Worm (Caenorhabditis elegans) whole organism, midembryonic: ENCODE results near the gene T04F8.2.

Experiments
- cog-1 ChIP-seq: sonication (generic microtip); optimal IDR thresholded peaks from 2 replicates; lab custom pipeline; 2016; ENCODE audit warnings: missing genetic modification characterization, missing compliant biosample characterization
- tab-1 ChIP-seq: fragments of 200-800 bp; sonication (Bioruptor generic); IDR thresholded peaks from 2 replicates; pipeline ENCODE4 v1.3.6; 2022; ENCODE audit warnings: missing genetic modification characterization, missing compliant biosample characterization

DNA sequence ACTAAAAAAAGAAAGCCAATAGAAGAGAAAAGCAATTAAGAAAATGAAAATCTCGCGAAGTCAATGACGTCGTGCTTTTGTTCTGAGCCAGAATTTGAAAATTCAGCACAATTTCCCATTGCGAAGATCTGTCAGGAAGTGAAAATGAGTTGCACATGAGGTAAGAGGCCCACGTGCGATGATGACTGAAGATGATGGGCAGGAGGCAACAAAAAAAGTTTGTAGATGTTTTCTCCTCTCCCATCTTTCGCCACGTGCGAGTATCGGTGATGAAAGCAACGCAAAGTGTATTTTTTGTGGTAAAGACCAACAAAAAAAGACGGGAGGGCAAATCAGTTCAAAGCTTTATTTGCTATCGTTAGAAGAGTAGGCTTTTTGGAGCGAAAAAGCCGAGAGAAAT lies 5.7 kb upstream of the T04F8.2 start:
- TF ChIP-seq tab-1 (GFP tag; lab: Robert Waterston, UW): no peak
- TF ChIP-seq cog-1 (tag; lab: Kevin White, UChicago): no peak
